Worm (Caenorhabditis elegans) whole organism, young adult: Measurements from ENCODE around the gene F22E5.8.

Experiments
- Y67H2A.10 ChIP-seq: fragments of 200-800 bp; sonication (Bioruptor generic); conservative IDR thresholded peaks from 2 replicates; pipeline ENCODE4 v1.3.6; 2022; ENCODE audit warnings: missing genetic modification reagents, missing genetic modification characterization, missing compliant biosample characterization
- lin-40 ChIP-seq: sonication (generic microtip); optimal IDR thresholded peaks from 2 replicates; lab custom pipeline; 2016; ENCODE audit warnings: missing genetic modification characterization, mild to moderate bottlenecking, missing compliant biosample characterization, missing genotype, missing genetic modification reagents
- zfh-2 ChIP-seq: fragments of 200-800 bp; sonication (Bioruptor generic); conservative IDR thresholded peaks from 2 replicates; pipeline ENCODE4 v1.3.6; 2022; ENCODE audit warnings: missing genetic modification reagents, missing genetic modification characterization, missing compliant biosample characterization

DNA sequence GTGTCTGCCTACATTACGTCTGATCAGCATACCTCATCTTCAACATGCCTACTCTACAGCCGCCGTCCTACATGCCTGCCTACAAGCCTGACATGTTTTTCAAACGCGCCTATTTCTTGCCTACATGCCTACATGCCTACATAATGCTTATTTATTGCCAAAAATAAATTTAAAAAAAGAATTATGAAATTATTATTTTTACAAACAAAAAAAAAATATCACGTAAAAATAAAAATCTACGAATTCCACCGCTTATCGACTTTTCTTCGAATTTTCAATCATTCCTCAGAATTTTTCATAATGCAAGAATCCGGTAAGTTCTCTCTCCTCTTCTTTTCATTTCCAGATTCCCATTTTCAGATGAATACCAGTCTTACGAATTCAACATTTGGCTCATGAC, 17.4 kb upstream of the F22E5.8 start, which contains the start of gene D2062.5:
- TF ChIP-seq lin-40 (tag; lab: Kevin White, UChicago) = no peak
- TF ChIP-seq zfh-2 = no peak
- TF ChIP-seq Y67H2A.10 (GFP tag; lab: Robert Waterston, UW) = no peak
